Fruit fly (Drosophila melanogaster) whole organism, embryonic: ENCODE data around the gene CG11674.

Experiments
- BtbVII ChIP-seq: fragments of 200-800 bp; sonication (Bioruptor generic); optimal IDR thresholded peaks from 3 replicates; lab custom pipeline; 2017; ENCODE audit warnings: missing biosample characterization, mild to moderate bottlenecking, missing genetic modification characterization
- CG10565 ChIP-seq: fragments of 200-800 bp; sonication (Bioruptor generic); optimal IDR thresholded peaks from 3 replicates; lab custom pipeline; 2016; ENCODE audit warnings: missing biosample characterization, mild to moderate bottlenecking, missing genetic modification characterization
- CG11560 ChIP-seq: fragments of 200-800 bp; sonication (Bioruptor generic); IDR thresholded peaks from 3 replicates; pipeline ENCODE4 v1.3.6; 2022; ENCODE audit warnings: missing biosample characterization, missing genetic modification characterization
- CG12071 ChIP-seq: fragments of 200-800 bp; sonication (Bioruptor generic); optimal IDR thresholded peaks from 3 replicates; lab custom pipeline; 2018; ENCODE audit warnings: missing biosample characterization, mild to moderate bottlenecking, missing genetic modification characterization
- CG12769 ChIP-seq: fragments of 200-800 bp; sonication (Bioruptor generic); optimal IDR thresholded peaks from 2 replicates; lab custom pipeline; 2019; ENCODE audit warnings: missing biosample characterization, mild to moderate bottlenecking, missing genetic modification characterization, moderate library complexity
- CG13123 ChIP-seq: fragments of 200-800 bp; sonication (Bioruptor generic); optimal IDR thresholded peaks from 2 replicates; lab custom pipeline; 2016; ENCODE audit warnings: missing biosample characterization, missing genetic modification characterization
- CG13287 ChIP-seq: fragments of 200-800 bp; sonication (Bioruptor generic); IDR thresholded peaks from 2 replicates; pipeline ENCODE4 v1.3.6; 2022; ENCODE audit warnings: missing biosample characterization, missing genetic modification characterization; ENCODE audit not compliant: partially characterized antibody
- CG17829 ChIP-seq: fragments of 200-800 bp; optimal IDR thresholded peaks from 2 replicates; lab custom pipeline; 2019; ENCODE audit warnings: missing biosample characterization, mild to moderate bottlenecking, missing genetic modification characterization, moderate library complexity
- CG2712 ChIP-seq: fragments of 200-800 bp; optimal IDR thresholded peaks from 3 replicates; lab custom pipeline; 2019; ENCODE audit warnings: missing biosample characterization, mild to moderate bottlenecking, missing genetic modification characterization, moderate library complexity
- CG31224 ChIP-seq: fragments of 200-800 bp; sonication (Bioruptor generic); IDR thresholded peaks from 2 replicates; pipeline ENCODE4 v1.3.6; 2022; ENCODE audit warnings: missing biosample characterization, missing genetic modification characterization
- CG31441 ChIP-seq: fragments of 200-800 bp; sonication (Bioruptor generic); IDR thresholded peaks from 2 replicates; pipeline ENCODE4 v1.3.6; 2022; ENCODE audit warnings: missing biosample characterization, missing genetic modification characterization
- CG43689 ChIP-seq: fragments of 200-800 bp; sonication (Bioruptor generic); IDR thresholded peaks from 2 replicates; pipeline ENCODE4 v1.3.6; 2022; ENCODE audit warnings: missing biosample characterization, missing genetic modification characterization
- CG4424 ChIP-seq: fragments of 200-800 bp; sonication (Bioruptor generic); optimal IDR thresholded peaks from 3 replicates; lab custom pipeline; 2016; ENCODE audit warnings: missing biosample characterization, missing genetic modification characterization
- CG5180 ChIP-seq: fragments of 200-800 bp; sonication (Bioruptor generic); optimal IDR thresholded peaks from 3 replicates; lab custom pipeline; 2017; ENCODE audit warnings: missing biosample characterization, missing genetic modification characterization, mild to moderate bottlenecking, moderate library complexity, missing genetic modification reagents
- CG6272 ChIP-seq: fragments of 200-800 bp; sonication (Bioruptor generic); IDR thresholded peaks from 2 replicates; pipeline ENCODE4 v1.3.6; 2022; ENCODE audit warnings: missing biosample characterization, missing genetic modification characterization
- CG6813 ChIP-seq: fragments of 200-800 bp; sonication (Bioruptor generic); optimal IDR thresholded peaks from 2 replicates; lab custom pipeline; 2017; ENCODE audit warnings: missing biosample characterization, missing genetic modification characterization, mild to moderate bottlenecking, moderate library complexity, missing genetic modification reagents
- CG7963 ChIP-seq: fragments of 200-800 bp; sonication (Bioruptor generic); IDR thresholded peaks from 3 replicates; pipeline ENCODE4 v1.3.6; 2022; ENCODE audit warnings: missing biosample characterization, missing genetic modification characterization; ENCODE audit not compliant: partially characterized antibody
- CG8281 ChIP-seq: fragments of 200-800 bp; sonication (Bioruptor generic); optimal IDR thresholded peaks from 2 replicates; lab custom pipeline; 2018; ENCODE audit warnings: missing biosample characterization, mild to moderate bottlenecking, missing genetic modification characterization, moderate library complexity
- CG8924 ChIP-seq: fragments of 200-800 bp; optimal IDR thresholded peaks from 3 replicates; lab custom pipeline; 2019; ENCODE audit warnings: missing biosample characterization, mild to moderate bottlenecking, missing genetic modification characterization, moderate library complexity
- CG9797 ChIP-seq: fragments of 200-800 bp; sonication (Bioruptor generic); optimal IDR thresholded peaks from 3 replicates; lab custom pipeline; 2018; ENCODE audit warnings: missing biosample characterization, mild to moderate bottlenecking, missing genetic modification characterization
- Dbx ChIP-seq: fragments of 200-800 bp; sonication (Bioruptor generic); IDR thresholded peaks from 3 replicates; pipeline ENCODE4 v1.3.6; 2022; ENCODE audit warnings: missing biosample characterization, missing genetic modification characterization
- Ets65A ChIP-seq: fragments of 200-800 bp; sonication (Bioruptor generic); peaks from one replicate; lab custom pipeline; 2016; ENCODE audit warnings: missing biosample characterization, missing genetic modification characterization
- Gug ChIP-seq: fragments of 200-800 bp; sonication (Bioruptor generic); IDR thresholded peaks from 4 replicates; pipeline ENCODE4 v1.3.6; 2022; ENCODE audit warnings: missing biosample characterization, missing genetic modification characterization
- HmgD ChIP-seq: fragments of 200-800 bp; sonication (Bioruptor generic); optimal IDR thresholded peaks from 3 replicates; lab custom pipeline; 2016; ENCODE audit warnings: missing biosample characterization, missing genetic modification characterization
- Hr3 ChIP-seq: fragments of 200-800 bp; sonication (Bioruptor generic); optimal IDR thresholded peaks from 3 replicates; lab custom pipeline; 2016; ENCODE audit warnings: missing biosample characterization, missing genetic modification characterization
- NK7.1 ChIP-seq: fragments of 200-800 bp; sonication (Bioruptor generic); optimal IDR thresholded peaks from 3 replicates; lab custom pipeline; 2016; ENCODE audit warnings: missing biosample characterization, missing genetic modification characterization
- Side ChIP-seq: fragments of 200-800 bp; sonication (Bioruptor generic); optimal IDR thresholded peaks from 2 replicates; lab custom pipeline; 2016; ENCODE audit warnings: missing biosample characterization, missing genetic modification characterization
- ara ChIP-seq: fragments of 200-800 bp; sonication (Bioruptor generic); IDR thresholded peaks from 2 replicates; pipeline ENCODE4 v1.3.6; 2022; ENCODE audit warnings: missing biosample characterization, missing genetic modification characterization
- bcd ChIP-seq: fragments of 200-800 bp; sonication (Bioruptor generic); optimal IDR thresholded peaks from 2 replicates; lab custom pipeline; 2017; ENCODE audit warnings: missing biosample characterization, mild to moderate bottlenecking, missing genetic modification characterization
- ci ChIP-seq: fragments of 200-800 bp; sonication (Bioruptor generic); IDR thresholded peaks from 3 replicates; pipeline ENCODE4 v1.3.6; 2022; ENCODE audit warnings: missing biosample characterization, missing genetic modification characterization
- cwo ChIP-seq: fragments of 200-800 bp; sonication (Bioruptor generic); optimal IDR thresholded peaks from 3 replicates; lab custom pipeline; 2017; ENCODE audit warnings: missing biosample characterization, missing genetic modification characterization, mild to moderate bottlenecking, moderate library complexity, missing genetic modification reagents
- da ChIP-seq: fragments of 200-800 bp; sonication (Bioruptor generic); optimal IDR thresholded peaks from 2 replicates; lab custom pipeline; 2016; ENCODE audit warnings: missing biosample characterization, missing genetic modification characterization
- dmrt11E ChIP-seq: fragments of 200-800 bp; sonication (Bioruptor generic); optimal IDR thresholded peaks from 3 replicates; lab custom pipeline; 2018; ENCODE audit warnings: missing biosample characterization, mild to moderate bottlenecking, missing genetic modification characterization, moderate library complexity
- dmrt99B ChIP-seq: fragments of 200-800 bp; sonication (Bioruptor generic); optimal IDR thresholded peaks from 2 replicates; lab custom pipeline; 2018; ENCODE audit warnings: missing biosample characterization, mild to moderate bottlenecking, missing genetic modification characterization, moderate library complexity
- fd102C ChIP-seq: fragments of 200-800 bp; sonication (Bioruptor generic); optimal IDR thresholded peaks from 2 replicates; lab custom pipeline; 2018; ENCODE audit warnings: missing biosample characterization, mild to moderate bottlenecking, missing genetic modification characterization, moderate library complexity
- fd3F ChIP-seq: fragments of 200-800 bp; sonication (Bioruptor generic); optimal IDR thresholded peaks from 2 replicates; lab custom pipeline; 2018; ENCODE audit warnings: missing biosample characterization, mild to moderate bottlenecking, missing genetic modification characterization, moderate library complexity
- gfzf ChIP-seq: fragments of 200-800 bp; sonication (Bioruptor generic); optimal IDR thresholded peaks from 2 replicates; lab custom pipeline; 2016; ENCODE audit warnings: missing biosample characterization, mild to moderate bottlenecking, missing genetic modification characterization, moderate library complexity
- ham ChIP-seq: fragments of 200-800 bp; sonication (Bioruptor generic); IDR thresholded peaks from 2 replicates; pipeline ENCODE4 v1.3.6; 2022; ENCODE audit warnings: missing biosample characterization, missing genetic modification characterization
- hkb ChIP-seq, 2 experiments: fragments of 200-800 bp in 1 of 2; fragments of >200 bp in 1 of 2; sonication (Bioruptor generic) in 1 of 2; IDR thresholded peaks in 1 of 2; optimal IDR thresholded peaks in 1 of 2; 2 replicates each; pipeline versions ENCODE4 v1.3.6 to Lab custom; 2017 to 2022; ENCODE audit warnings: missing biosample characterization in 1 of 2, missing genetic modification characterization in 1 of 2
- lbe ChIP-seq: fragments of 200-800 bp; sonication (Bioruptor generic); optimal IDR thresholded peaks from 2 replicates; lab custom pipeline; 2016; ENCODE audit warnings: missing biosample characterization, mild to moderate bottlenecking, missing genetic modification characterization
- luna ChIP-seq: fragments of 200-800 bp; sonication (Bioruptor generic); optimal IDR thresholded peaks from 2 replicates; lab custom pipeline; 2016; ENCODE audit warnings: missing biosample characterization, missing genetic modification characterization
- mld ChIP-seq: fragments of 200-800 bp; sonication (Bioruptor generic); IDR thresholded peaks from 3 replicates; pipeline ENCODE4 v1.3.6; 2022; ENCODE audit warnings: missing biosample characterization, missing genetic modification characterization; ENCODE audit not compliant: partially characterized antibody
- nerfin-2 ChIP-seq: fragments of 200-800 bp; sonication (Bioruptor generic); IDR thresholded peaks from 2 replicates; pipeline ENCODE4 v1.3.6; 2022; ENCODE audit warnings: missing biosample characterization, missing genetic modification characterization; ENCODE audit not compliant: partially characterized antibody
- pum ChIP-seq: fragments of 200-800 bp; sonication (Bioruptor generic); optimal IDR thresholded peaks from 2 replicates; lab custom pipeline; 2016; ENCODE audit warnings: missing biosample characterization, missing genetic modification characterization
- sc ChIP-seq, 3 experiments: fragments of >200 bp in 2 of 3; fragments of 200-800 bp in 1 of 3; sonication (Bioruptor generic) in 1 of 3; optimal IDR thresholded peaks; 2 replicates in 2 of 3; 3 replicates in 1 of 3; lab custom pipeline; 2017; ENCODE audit warnings: mild to moderate bottlenecking in 1 of 3, missing biosample characterization in 1 of 3, missing genetic modification characterization in 1 of 3, missing genetic modification reagents in 1 of 3
- trh ChIP-seq: fragments of 200-800 bp; sonication (Bioruptor generic); optimal IDR thresholded peaks from 2 replicates; lab custom pipeline; 2016; ENCODE audit warnings: missing biosample characterization, missing genetic modification characterization
- twi ChIP-seq: fragments of 200-800 bp; optimal IDR thresholded peaks from 2 replicates; lab custom pipeline; 2019; ENCODE audit warnings: missing biosample characterization, mild to moderate bottlenecking, missing genetic modification characterization, moderate library complexity
- unpg ChIP-seq: fragments of 200-800 bp; sonication (Bioruptor generic); optimal IDR thresholded peaks from 3 replicates; lab custom pipeline; 2018; ENCODE audit warnings: missing biosample characterization, mild to moderate bottlenecking, missing genetic modification characterization, moderate library complexity
- wdn ChIP-seq: fragments of 200-800 bp; sonication (Bioruptor generic); IDR thresholded peaks from 2 replicates; pipeline ENCODE4 v1.3.6; 2022; ENCODE audit warnings: missing biosample characterization, missing genetic modification characterization

The CG11674 gene

dm6 chrX:14237873-14238394 is 12.3 kb upstream of the CG11674 start, which contains the start of the genes Fbxl4 and Dus2 (continued):
- TF ChIP-seq trh (GFP tag; lab: Kevin White, UChicago) (peak; percentile 74), Dbx (GFP tag; lab: Robert Waterston, UW) (peak; percentile 93), Ets65A (peak; percentile 99), twi (tag; lab: Kevin White, UChicago) (peak; percentile 83), lbe (peak; percentile 62), dmrt99B (peak; percentile 90), CG10565 (GFP tag; lab: Kevin White, UChicago) (peak; percentile 67), NK7.1 (peak; percentile 83), luna (GFP tag; lab: Kevin White, UChicago) (peak; percentile 70), CG11560 (tag; lab: Robert Waterston, UW) (peak; percentile 81), nerfin-2 (no peak), CG7963 (GFP tag; lab: Robert Waterston, UW) (no peak; the same call in 2 of the 3 replicates), Hr3 (GFP tag; lab: Kevin White, UChicago) (peak; percentile 94), cwo (peak; percentile 79), bcd (peak; percentile 93), CG4424 (GFP tag; lab: Kevin White, UChicago) (peak; percentile 95), CG6272 (GFP tag; lab: Robert Waterston, UW) (peak; percentile 92), CG2712 (peak; percentile 93), CG12769 (tag; lab: Kevin White, UChicago) (no peak), wdn (GFP tag; lab: Robert Waterston, UW) (peak; percentile 88), CG8281 (tag; lab: Kevin White, UChicago) (peak; percentile 67), ara (peak; percentile 92), pum (GFP tag; lab: Kevin White, UChicago) (peak; percentile 93), dmrt11E (peak; percentile 95), Side (GFP tag; lab: Kevin White, UChicago) (peak; percentile 88), CG17829 (tag; lab: Kevin White, UChicago) (peak; percentile 92), CG6813 (peak; percentile 76), unpg (GFP tag; lab: Kevin White, UChicago) (peak; percentile 87), CG9797 (peak; percentile 36), gfzf (peak; percentile 36), BtbVII (GFP tag; lab: Kevin White, UChicago) (peak; percentile 78), mld (GFP tag; lab: Robert Waterston, UW) (no peak), sc (optimal IDR thresholded peaks at IDR 0.05; lab: Kevin White, UChicago) (no peak), sc (GFP tag; optimal IDR thresholded peaks at IDR 0.05; lab: Kevin White, UChicago) (peak; percentile 86), CG5180 (GFP tag; lab: Kevin White, UChicago) (peak; percentile 70), CG12071 (GFP tag; lab: Kevin White, UChicago) (peak; percentile 77), CG31224 (GFP tag; lab: Robert Waterston, UW) (peak; percentile 84), Gug (GFP tag; lab: Robert Waterston, UW) (peak; percentile 97), hkb (optimal IDR thresholded peaks at IDR 0.05; lab: Kevin White, UChicago) (peak; percentile 90), hkb (GFP tag; IDR thresholded peaks at IDR 0.05; lab: Robert Waterston, UW) (peak; percentile 89), ham (GFP tag; lab: Robert Waterston, UW) (peak; percentile 56; the same call in 1 of the 2 replicates), ci (GFP tag; lab: Robert Waterston, UW) (peak; percentile 94), CG8924 (tag; lab: Kevin White, UChicago) (peak; percentile 93), CG13287 (GFP tag; lab: Robert Waterston, UW) (peak; percentile 57; the same call in 1 of the 2 replicates), fd102C (GFP tag; lab: Kevin White, UChicago) (peak; percentile 49), CG43689 (GFP tag; lab: Robert Waterston, UW) (peak; percentile 78), fd3F (GFP tag; lab: Kevin White, UChicago) (peak; percentile 85), HmgD (peak; percentile 67), CG13123 (GFP tag; lab: Kevin White, UChicago) (peak; percentile 68), da (GFP tag; lab: Kevin White, UChicago) (peak; percentile 81), CG31441 (peak; percentile 87)
